Worm (Caenorhabditis elegans) whole organism, L4 larva: ENCODE measurements around the gene glc-3.

Experiments
- arid-1 ChIP-seq: fragments of 200-800 bp; sonication (Bioruptor generic); conservative IDR thresholded peaks from 2 replicates; pipeline ENCODE4 v1.3.6; 2022; ENCODE audit warnings: missing genetic modification reagents, missing genetic modification characterization, missing compliant biosample characterization
- ceh-28 ChIP-seq: fragments of 150-350 bp; optimal IDR thresholded peaks from 2 replicates; lab custom pipeline; 2014; ENCODE audit warnings: missing biosample characterization, missing genetic modification reagents, missing genetic modification characterization
- ceh-82 ChIP-seq: sonication (generic microtip); optimal IDR thresholded peaks from 2 replicates; lab custom pipeline; 2017; ENCODE audit warnings: missing biosample characterization, missing genetic modification characterization
- daf-12 ChIP-seq: fragments of 150-350 bp; optimal IDR thresholded peaks from 2 replicates; lab custom pipeline; 2014; ENCODE audit warnings: missing biosample characterization, missing genetic modification reagents, missing genetic modification characterization
- dve-1 ChIP-seq: sonication (generic microtip); optimal IDR thresholded peaks from 2 replicates; lab custom pipeline; 2017; ENCODE audit warnings: antibody characterized with exemption, mild to moderate bottlenecking, missing genetic modification characterization, missing compliant biosample characterization; ENCODE audit not compliant: insufficient read depth
- egl-27 ChIP-seq: sonication (generic microtip); optimal IDR thresholded peaks from 3 replicates; lab custom pipeline; 2017; ENCODE audit warnings: missing biosample characterization, missing genetic modification reagents, missing genetic modification characterization
- fkh-10 ChIP-seq: fragments of 150-350 bp; optimal IDR thresholded peaks from 2 replicates; lab custom pipeline; 2014; ENCODE audit warnings: missing biosample characterization, missing genetic modification reagents, missing genetic modification characterization
- mep-1 ChIP-seq: fragments of 150-350 bp; sonication (generic microtip); optimal IDR thresholded peaks from 3 replicates; lab custom pipeline; 2014; ENCODE audit warnings: missing biosample characterization, missing genetic modification characterization
- nhr-11 ChIP-seq: fragments of 150-350 bp; optimal IDR thresholded peaks from 2 replicates; lab custom pipeline; 2014; ENCODE audit warnings: missing biosample characterization, missing genetic modification characterization
- pha-4 ChIP-seq, 2 experiments: fragments of 150-350 bp in 1 of 2; fragments of 200-800 bp in 1 of 2; sonication (Bioruptor generic) in 1 of 2; IDR thresholded peaks in 1 of 2; optimal IDR thresholded peaks in 1 of 2; 2 replicates each; pipeline versions ENCODE4 v1.3.6 to Lab custom; 2014 to 2022; ENCODE audit warnings: missing genetic modification characterization in 2 of 2, missing genetic modification reagents in 2 of 2, missing biosample characterization in 1 of 2, missing compliant biosample characterization in 1 of 2
- set-16 ChIP-seq: fragments of 200-800 bp; sonication (Bioruptor generic); IDR thresholded peaks from 2 replicates; pipeline ENCODE4 v1.3.6; 2022; ENCODE audit warnings: missing genetic modification reagents, missing genetic modification characterization, missing compliant biosample characterization
- unc-62 ChIP-seq, 3 experiments: fragments of 150-350 bp in 1 of 3; sonication (generic microtip); optimal IDR thresholded peaks in 2 of 3; peaks in 1 of 3; 1 replicate in 1 of 3; 2 replicates in 2 of 3; lab custom pipeline; 2014 to 2017; ENCODE audit warnings: missing biosample characterization in 3 of 3, missing genetic modification characterization in 3 of 3, missing genetic modification reagents in 3 of 3, missing genotype in 1 of 3
- ztf-11 ChIP-seq: fragments of 150-350 bp; optimal IDR thresholded peaks from 2 replicates; lab custom pipeline; 2014; ENCODE audit warnings: missing biosample characterization, missing genetic modification characterization

DNA sequence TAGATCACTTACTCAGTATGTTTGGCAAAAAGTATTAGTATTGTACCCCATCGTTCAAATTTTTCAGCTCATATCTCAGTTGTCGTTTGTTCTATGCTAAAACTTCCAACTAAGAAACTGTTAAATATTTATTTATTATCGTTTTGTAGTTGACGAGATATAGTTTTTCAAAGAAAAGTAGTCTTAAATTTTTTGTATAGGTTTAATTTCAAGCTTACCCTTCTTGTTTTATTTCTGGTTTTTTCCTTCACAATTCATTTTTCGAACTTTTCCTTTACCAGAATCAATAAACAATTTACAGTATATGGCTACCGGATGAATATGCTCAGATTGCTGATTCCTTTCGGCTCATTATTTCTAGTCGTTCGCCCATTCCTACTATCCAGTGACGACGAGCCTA lies 7.7 kb downstream of the glc-3 start, which contains the start of gene F08F3.1:
- TF ChIP-seq unc-62 (GFP tag; optimal IDR thresholded peaks at IDR 0.05 in 1 of 2; lab: Kevin White, UChicago) (peak in 1 of 2 experiments; percentile 89), unc-62 (tag; optimal IDR thresholded peaks at IDR 0.05; lab: Kevin White, UChicago) (no peak), arid-1 (GFP tag; lab: Robert Waterston, UW) (no peak), egl-27 (tag; lab: Kevin White, UChicago) (no peak), ztf-11 (no peak), mep-1 (tag; lab: Kevin White, UChicago) (no peak), nhr-11 (tag; lab: Kevin White, UChicago) (no peak), dve-1 (tag; lab: Kevin White, UChicago) (no peak), pha-4 (GFP tag; IDR thresholded peaks at IDR 0.05; lab: Robert Waterston, UW) (no peak), pha-4 (tag; optimal IDR thresholded peaks at IDR 0.05; lab: Kevin White, UChicago) (no peak), fkh-10 (GFP tag; lab: Kevin White, UChicago) (no peak), set-16 (GFP tag; lab: Robert Waterston, UW) (no peak), ceh-82 (tag; lab: Kevin White, UChicago) (no peak), ceh-28 (tag; lab: Kevin White, UChicago) (no peak), daf-12 (tag; lab: Kevin White, UChicago) (no peak)
